Worm (Caenorhabditis elegans) whole organism, L4 larva: ENCODE measurements around the gene D2062.1.

Experiments
- nhr-48 ChIP-seq: sonication (generic microtip); optimal IDR thresholded peaks from 2 replicates; lab custom pipeline; 2016; ENCODE audit warnings: mild to moderate bottlenecking, missing genetic modification characterization, missing compliant biosample characterization
- nhr-76 ChIP-seq: fragments of 150-350 bp; optimal IDR thresholded peaks from 2 replicates; lab custom pipeline; 2014; ENCODE audit warnings: missing biosample characterization, missing genetic modification characterization
- nhr-77 ChIP-seq: fragments of 150-350 bp; optimal IDR thresholded peaks from 2 replicates; lab custom pipeline; 2014; ENCODE audit warnings: missing biosample characterization, missing genetic modification characterization
- vab-7 ChIP-seq: fragments of 200-800 bp; sonication (Bioruptor generic); IDR thresholded peaks from 2 replicates; pipeline ENCODE4 v1.3.6; 2022; ENCODE audit warnings: missing genetic modification reagents, missing genetic modification characterization, missing compliant biosample characterization
- ztf-11 ChIP-seq: fragments of 150-350 bp; optimal IDR thresholded peaks from 2 replicates; lab custom pipeline; 2014; ENCODE audit warnings: missing biosample characterization, missing genetic modification characterization

ce11 chrII:2640982-2641381, 9.7 kb downstream of the D2062.1 start, which contains the start of gene F22E5.23:
- TF ChIP-seq ztf-11 (tag; lab: Kevin White, UChicago) (no peak), vab-7 (no peak), nhr-77 (no peak), nhr-48 (tag; lab: Kevin White, UChicago) (no peak), nhr-76 (tag; lab: Kevin White, UChicago) (no peak)
